Worm (Caenorhabditis elegans) whole organism, late embryonic: ENCODE measurements around the gene frpr-11.

ENCODE experiments used
- fkh-10 ChIP-seq: fragments of 150-350 bp; optimal IDR thresholded peaks from 2 replicates; lab custom pipeline; 2014; ENCODE audit warnings: missing biosample characterization, missing genetic modification reagents, missing genetic modification characterization
- lin-11 ChIP-seq: fragments of 200-800 bp; sonication (Bioruptor generic); optimal IDR thresholded peaks from 2 replicates; lab custom pipeline; 2018; ENCODE audit warnings: mild to moderate bottlenecking, missing genetic modification characterization, missing compliant biosample characterization
- nhr-11 ChIP-seq: fragments of 150-350 bp; optimal IDR thresholded peaks from 2 replicates; lab custom pipeline; 2014; ENCODE audit warnings: missing biosample characterization, missing genetic modification characterization
- sox-4 ChIP-seq: sonication (generic microtip); optimal IDR thresholded peaks from 2 replicates; lab custom pipeline; 2017; ENCODE audit warnings: mild to moderate bottlenecking, missing genetic modification characterization, inconsistent platforms, missing compliant biosample characterization
- tbx-2 ChIP-seq: sonication (generic microtip); optimal IDR thresholded peaks from 2 replicates; lab custom pipeline; 2016; ENCODE audit warnings: missing genetic modification characterization, missing compliant biosample characterization

ce11 chrV:8940419-8940818 lies 33.4 kb downstream of the frpr-11 start:
- TF ChIP-seq tbx-2 (tag; lab: Kevin White, UChicago) (no peak), nhr-11 (tag; lab: Kevin White, UChicago) (no peak), sox-4 (tag; lab: Kevin White, UChicago) (no peak), lin-11 (tag; lab: Kevin White, UChicago) (no peak), fkh-10 (GFP tag; lab: Kevin White, UChicago) (no peak)
